Fruit fly (Drosophila melanogaster) whole organism: ENCODE measurements around the gene rogdi.

Source experiments
- CG8478 ChIP-seq: fragments of >200 bp; optimal IDR thresholded peaks from 2 replicates; lab custom pipeline; 2018; ENCODE audit warnings: inconsistent platforms
- Dll ChIP-seq: fragments of >200 bp; optimal IDR thresholded peaks from 2 replicates; lab custom pipeline; 2017
- EcR ChIP-seq, 2 experiments: fragments of >200 bp; optimal IDR thresholded peaks; 2 replicates each; lab custom pipeline; 2017; ENCODE audit warnings: missing biosample characterization in 2 of 2, missing genetic modification characterization in 2 of 2, missing genetic modification reagents in 2 of 2
- pan ChIP-seq: fragments of >200 bp; optimal IDR thresholded peaks from 2 replicates; lab custom pipeline; 2017
- psq ChIP-seq: fragments of >200 bp; optimal IDR thresholded peaks from 2 replicates; lab custom pipeline; 2017
- usp ChIP-seq: fragments of >200 bp; optimal IDR thresholded peaks from 2 replicates; lab custom pipeline; 2017; ENCODE audit warnings: missing biosample characterization, missing genetic modification characterization, mixed read lengths

The rogdi gene

DNA sequence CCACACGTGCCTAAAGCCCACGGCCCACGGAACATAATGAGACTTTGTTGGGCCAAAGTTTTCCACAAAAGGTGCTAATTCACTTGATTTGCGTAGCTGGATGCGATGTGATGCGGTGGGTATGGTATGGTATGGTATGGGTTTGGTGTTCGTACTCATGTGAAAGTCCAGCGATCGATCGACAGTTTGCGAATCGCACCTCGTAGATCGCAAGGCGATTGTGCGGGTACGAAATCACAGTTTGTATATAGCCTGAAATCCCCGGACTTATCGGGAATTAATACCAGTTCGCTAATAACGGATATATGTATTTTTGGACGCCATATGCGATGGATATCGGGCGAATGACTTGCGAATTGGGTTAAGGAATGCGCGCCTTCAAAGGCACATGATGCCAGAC is 41.4 kb upstream of the rogdi start:
- TF ChIP-seq EcR (GFP tag; optimal IDR thresholded peaks at IDR 0.05; lab: Kevin White, UChicago): no peak

DNA sequence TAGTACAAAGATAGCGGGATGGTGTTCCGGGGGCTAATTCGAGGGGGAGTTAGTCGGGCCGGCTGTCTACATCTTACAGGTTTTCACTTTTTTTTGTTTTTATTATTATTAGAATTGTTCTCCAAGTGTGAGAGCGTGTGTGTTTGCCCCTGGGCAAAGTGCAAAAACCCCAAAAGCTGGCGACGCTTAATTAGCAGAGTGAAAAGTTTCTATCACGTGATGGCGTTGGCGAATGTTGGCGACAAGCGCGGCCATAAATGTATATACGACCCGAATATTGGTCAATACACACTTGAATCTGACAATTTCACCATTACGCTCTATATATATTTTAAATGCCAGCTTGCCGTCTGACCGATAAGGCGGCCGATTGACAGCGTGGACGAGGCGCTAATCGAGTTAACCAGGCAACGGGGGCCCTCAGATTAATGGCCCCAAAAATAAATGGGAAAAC is 40.4 kb upstream of the rogdi start:
- TF ChIP-seq Dll: no peak
- TF ChIP-seq psq (lab: Kevin White, UChicago): no peak
- TF ChIP-seq CG8478 (lab: Kevin White, UChicago): no peak
- no peak for TF ChIP-seq pan
- no peak for TF ChIP-seq usp (GFP tag; lab: Kevin White, UChicago)
- TF ChIP-seq EcR (GFP tag; optimal IDR thresholded peaks at IDR 0.05; lab: Kevin White, UChicago): no peak

DNA sequence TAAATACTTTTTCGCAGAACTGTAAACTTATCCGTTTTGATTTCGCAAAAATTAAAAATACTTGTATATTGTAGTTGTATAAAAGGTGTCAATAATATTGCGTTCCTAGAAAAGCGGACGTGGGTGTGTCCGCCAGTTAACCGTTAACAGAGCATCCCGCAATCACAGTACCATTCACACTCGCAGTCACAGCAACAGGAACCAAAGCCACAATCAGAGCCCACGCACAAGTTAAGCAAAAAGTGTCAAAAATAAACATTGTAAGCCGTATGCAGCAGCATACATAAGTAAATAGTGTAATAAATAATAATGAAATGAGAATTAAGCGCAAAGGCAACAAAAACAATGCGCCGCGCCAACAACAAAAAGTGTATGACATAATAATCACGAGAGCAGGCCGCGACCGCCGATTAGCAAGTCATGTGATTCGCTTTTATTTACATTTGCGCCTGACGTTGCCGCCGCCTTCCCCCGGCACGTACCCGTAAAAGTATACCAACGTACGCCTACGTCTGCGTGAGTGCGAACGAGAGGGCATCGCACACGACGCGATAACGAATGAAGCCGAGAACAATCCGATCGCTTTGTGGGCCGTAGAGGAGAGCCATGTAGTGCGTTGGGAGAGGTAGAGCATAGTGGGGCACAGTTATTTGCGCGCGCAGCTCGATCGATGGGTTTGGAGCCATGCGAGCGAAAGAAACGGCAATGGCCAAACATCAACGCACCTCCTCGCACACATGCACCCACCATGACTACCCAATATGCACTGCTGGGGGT is 39.4 kb upstream of the rogdi start:
- TF ChIP-seq psq (lab: Kevin White, UChicago) (no peak), CG8478 (lab: Kevin White, UChicago) (peak; percentile 21), Dll (no peak), pan (no peak), usp (GFP tag; lab: Kevin White, UChicago) (no peak), EcR (GFP tag; optimal IDR thresholded peaks at IDR 0.05; lab: Kevin White, UChicago) (peak in 1 of 2 experiments; percentile 38)

DNA sequence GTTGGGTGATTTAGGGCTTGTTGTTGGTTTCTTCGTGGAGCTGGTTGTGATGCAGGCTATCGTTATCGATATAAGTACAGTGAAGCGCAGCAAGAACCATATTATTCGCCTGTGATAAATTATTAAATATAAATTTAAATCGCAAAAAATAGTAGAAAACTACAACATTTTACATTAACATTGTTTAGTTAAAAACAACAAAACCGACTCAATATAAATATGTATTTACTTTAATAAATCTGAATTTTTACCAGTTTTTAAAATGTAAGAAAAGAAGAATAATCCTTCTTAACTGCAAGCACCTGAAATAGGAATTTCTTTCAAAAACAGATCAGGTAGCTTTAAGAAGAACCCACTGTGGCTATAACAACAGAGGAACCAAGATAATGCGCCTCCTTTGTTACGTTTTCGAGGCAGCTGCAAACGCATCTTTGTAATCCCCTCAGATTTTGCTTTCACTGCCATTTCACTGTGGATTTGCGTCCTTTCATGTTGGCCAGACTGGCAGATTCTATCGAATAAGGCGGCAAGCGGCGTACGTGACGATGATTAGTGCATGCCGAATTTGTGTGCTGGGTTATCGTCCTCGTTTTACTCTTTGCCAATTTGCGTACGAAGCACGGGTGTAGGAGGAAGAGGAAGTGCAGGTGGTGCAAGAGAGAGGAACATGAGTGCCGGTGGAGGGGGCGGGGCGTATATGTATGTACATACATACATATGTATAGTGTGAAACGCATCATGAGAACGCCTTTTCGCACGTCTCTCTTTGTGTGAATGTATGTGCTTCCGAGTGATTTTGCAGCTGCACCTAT is 38.6 kb upstream of the rogdi start:
- TF ChIP-seq psq (lab: Kevin White, UChicago): no peak
- peak; percentile 24 for TF ChIP-seq CG8478 (lab: Kevin White, UChicago)

DNA sequence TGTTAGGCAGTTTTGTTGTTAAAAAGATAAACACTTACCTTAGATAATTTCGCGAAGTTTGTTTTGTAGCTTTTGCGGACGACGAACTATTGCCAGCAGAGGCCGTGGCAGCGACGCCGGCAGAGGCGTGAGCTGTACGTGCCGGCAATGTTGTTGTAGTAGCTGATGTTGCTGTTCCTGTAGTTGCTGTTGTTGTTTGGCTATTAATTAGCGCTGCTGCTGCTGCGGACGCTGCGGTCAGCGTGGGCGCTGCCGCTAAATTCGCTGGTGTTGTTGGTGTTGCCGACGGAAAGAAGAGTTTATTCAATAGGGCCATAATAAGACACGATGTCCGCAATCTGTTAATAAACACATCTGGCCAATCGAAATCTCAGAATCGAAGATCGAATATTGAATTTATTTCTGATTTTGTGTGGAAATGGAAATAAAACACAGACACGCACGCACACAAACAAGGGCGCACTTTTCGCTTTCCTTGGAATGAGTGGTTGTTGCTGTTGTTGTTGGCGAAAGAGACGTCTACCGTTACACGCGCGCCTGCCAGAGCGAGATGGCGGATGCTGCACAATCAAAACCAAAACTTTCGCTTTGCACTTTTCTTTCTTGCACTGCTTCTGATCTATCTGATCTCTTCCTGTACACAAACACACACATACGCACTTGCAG is 37.8 kb upstream of the rogdi start:
- no peak for TF ChIP-seq Dll
- TF ChIP-seq psq (lab: Kevin White, UChicago): no peak
- TF ChIP-seq CG8478 (lab: Kevin White, UChicago): peak; percentile 43
- no peak for TF ChIP-seq pan

DNA sequence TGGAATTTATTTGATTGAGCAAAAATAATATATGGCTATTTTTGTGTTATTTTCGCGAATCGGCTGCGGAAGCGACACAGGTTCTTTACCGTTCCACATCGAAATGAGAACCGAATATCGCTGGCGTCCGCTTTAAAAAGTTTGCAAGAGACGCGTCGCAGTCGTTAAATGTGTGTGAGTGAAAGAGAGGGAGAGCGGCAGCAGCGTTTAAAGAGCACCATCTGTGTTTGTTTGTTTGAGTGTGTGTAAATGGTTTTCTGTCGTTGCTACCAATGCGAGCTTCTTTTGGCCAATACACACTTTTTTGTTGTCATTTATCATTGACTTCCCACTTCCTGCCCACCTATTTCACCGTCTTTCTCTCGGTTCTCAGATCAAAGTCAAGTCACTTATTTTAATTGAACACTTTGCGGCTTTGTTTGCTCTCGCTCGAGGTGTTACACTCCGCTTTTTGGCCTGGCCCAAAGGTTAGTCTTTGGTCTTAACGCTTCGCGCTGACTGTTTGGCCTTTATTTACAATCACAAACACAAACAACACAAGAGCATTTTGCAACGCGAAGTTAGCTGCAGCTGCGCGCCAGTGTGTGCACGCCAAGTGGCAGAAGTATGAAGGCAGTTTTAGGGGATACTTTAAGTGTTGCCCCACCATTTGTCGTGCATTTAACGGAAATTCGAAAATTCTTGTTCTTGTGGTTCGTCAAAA is 37.1 kb upstream of the rogdi start, which contains the start of gene CG3764:
Gene CG3764, minus strand, starts transcription at position 549 of the 703 bp plus-strand sequence.
- peak; percentile 74 for TF ChIP-seq Dll
- TF ChIP-seq usp (GFP tag; lab: Kevin White, UChicago): no peak

DNA sequence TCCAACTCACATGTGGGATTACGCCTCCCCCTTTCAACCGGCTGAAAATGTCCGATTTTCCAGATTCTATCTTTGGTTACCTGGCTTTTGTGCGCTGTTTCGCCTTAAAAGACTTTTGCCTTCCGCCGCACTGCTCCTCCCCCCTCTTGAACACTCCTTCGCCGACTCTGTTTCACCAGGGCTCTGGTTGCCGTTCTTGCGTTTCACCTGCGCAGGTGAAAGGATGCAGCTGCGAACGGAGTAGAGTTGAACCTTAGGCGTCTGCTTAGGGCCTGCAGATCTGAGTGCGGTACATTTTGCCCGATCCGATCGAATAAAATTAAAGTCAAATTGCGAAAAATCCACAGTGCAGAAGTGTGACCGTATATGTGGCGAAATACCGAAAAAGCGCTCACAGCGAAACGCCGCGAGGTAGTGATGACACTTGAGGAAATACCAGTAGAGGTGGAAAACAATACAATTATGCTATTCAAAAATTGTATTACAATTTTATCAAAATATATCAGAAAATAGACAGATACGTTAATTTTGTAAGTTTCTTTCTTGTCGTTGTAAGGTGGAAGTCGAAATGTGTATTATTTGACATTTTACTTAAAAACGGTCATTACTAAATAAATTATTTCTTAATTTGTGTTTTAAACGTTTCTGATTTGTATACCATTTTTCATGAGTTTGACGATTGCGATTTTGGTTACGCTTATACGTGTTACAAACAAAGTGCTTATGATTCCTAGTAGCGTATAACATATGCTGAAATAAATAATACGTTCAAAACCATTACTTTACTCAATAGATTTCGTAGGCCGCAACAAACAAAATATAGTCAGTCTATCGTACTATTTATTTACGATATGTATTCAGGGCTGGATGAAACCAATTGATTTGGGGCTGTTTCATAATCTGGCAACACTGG is 33.4 kb upstream of the rogdi start, which contains the start of the genes CG6664 and CG7728:
Gene CG6664, minus strand, starts transcription at position 518 of the 913 bp plus-strand sequence.
Gene CG7728, plus strand, starts transcription at position 874 of the 913 bp plus-strand sequence.
- TF ChIP-seq usp (GFP tag; lab: Kevin White, UChicago) (no peak), pan (no peak), EcR (GFP tag; optimal IDR thresholded peaks at IDR 0.05; lab: Kevin White, UChicago) (no peak), CG8478 (lab: Kevin White, UChicago) (no peak), psq (lab: Kevin White, UChicago) (no peak), Dll (no peak)

DNA sequence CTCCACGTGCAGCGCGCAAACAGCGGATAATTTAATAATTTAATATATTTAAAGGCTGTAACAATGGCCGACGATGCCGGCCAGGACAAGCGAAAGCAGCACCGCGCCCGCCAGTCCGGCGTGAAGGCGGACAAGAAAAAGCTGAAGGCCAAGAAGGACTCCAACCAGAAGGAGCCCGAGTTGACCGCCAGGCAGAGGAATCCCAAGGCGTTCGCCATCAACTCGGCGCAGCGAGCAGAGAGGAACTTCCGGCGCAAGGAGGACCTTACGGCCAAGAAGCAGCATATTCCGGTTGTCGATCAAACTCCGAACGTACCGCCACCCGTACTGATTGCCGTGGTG is 32.8 kb upstream of the rogdi start:
- TF ChIP-seq Dll (peak; percentile 24), EcR (GFP tag; optimal IDR thresholded peaks at IDR 0.05; lab: Kevin White, UChicago) (no peak), pan (no peak), usp (GFP tag; lab: Kevin White, UChicago) (no peak), psq (lab: Kevin White, UChicago) (no peak), CG8478 (lab: Kevin White, UChicago) (no peak)

DNA sequence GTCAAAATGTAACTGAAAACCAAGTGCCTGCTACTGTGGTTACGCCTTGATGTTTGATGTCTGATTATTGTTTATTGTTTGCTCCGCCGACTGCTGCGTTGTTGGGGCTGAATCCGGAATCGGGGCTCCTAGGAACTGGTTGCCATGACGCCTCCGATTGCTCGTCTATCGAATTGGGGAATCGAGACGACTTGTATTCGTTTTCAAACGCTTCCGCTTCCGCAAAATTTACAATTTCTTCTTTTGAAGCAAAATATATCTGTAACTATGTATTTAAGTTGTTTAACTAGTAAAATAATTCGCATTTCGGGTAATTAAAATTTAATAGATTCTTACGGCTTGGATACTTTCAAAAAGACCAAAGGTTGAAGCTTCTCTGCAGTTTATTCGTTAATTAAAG is 26.6 kb upstream of the rogdi start, which contains the start of gene CG6652:
Gene CG6652, minus strand, starts transcription at position 101 of the 400 bp plus-strand sequence.
- TF ChIP-seq pan (no peak), CG8478 (lab: Kevin White, UChicago) (no peak)

DNA sequence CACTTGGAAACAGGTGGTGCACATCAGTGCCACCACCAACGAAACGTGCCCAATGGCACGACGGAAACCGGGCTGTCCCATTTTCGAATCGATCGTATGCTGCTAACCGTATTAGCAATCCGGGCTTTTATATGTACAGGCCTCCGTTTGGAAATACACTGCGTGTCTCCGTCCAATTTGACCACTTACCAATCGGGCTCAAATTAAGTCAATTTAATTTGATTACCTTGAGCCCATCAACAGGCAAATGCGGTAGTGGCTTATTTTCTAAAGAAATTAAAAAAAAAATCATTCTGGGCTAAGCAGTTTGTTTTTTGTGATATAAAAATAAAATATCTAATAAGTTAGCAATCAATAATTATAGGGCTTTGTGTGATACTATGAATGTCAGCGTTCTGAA is 25.7 kb upstream of the rogdi start, which contains the start of gene a10:
Gene a10, minus strand, starts transcription at position 101 of the 400 bp plus-strand sequence.
- TF ChIP-seq Dll (no peak), pan (no peak), EcR (GFP tag; optimal IDR thresholded peaks at IDR 0.05; lab: Kevin White, UChicago) (no peak), usp (GFP tag; lab: Kevin White, UChicago) (no peak), psq (lab: Kevin White, UChicago) (no peak), CG8478 (lab: Kevin White, UChicago) (no peak)

DNA sequence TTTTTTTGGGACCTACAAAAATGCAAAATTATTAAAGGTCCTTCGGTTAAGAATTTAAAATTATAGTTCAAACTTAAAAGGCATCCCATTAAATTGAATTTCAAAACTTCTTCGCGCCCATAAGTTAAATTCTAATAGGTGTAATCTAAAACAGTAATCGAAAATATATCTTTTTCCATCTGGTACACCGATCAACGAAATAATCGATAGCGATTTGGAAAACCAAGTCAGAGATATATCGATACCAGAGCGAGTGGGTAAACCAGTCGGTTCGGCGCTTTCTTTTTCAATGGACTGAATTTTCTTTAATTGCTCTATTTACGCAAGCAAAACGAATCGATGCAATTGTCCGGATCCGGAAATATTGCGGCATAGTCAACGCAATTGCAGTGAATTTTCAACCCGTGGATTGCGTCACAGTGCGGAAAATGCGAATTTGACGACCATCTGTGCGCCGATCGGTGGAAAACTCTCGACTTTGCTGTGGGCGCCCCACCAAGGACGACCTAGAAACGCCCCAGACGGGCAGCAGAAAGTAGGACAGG is 25.1 kb upstream of the rogdi start, which contains the start of gene Fit2:
Gene Fit2, plus strand, starts transcription at position 234 of the 545 bp plus-strand sequence.
- TF ChIP-seq EcR (GFP tag; optimal IDR thresholded peaks at IDR 0.05; lab: Kevin White, UChicago) (no peak), usp (GFP tag; lab: Kevin White, UChicago) (no peak), pan (no peak), psq (lab: Kevin White, UChicago) (no peak), Dll (no peak), CG8478 (lab: Kevin White, UChicago) (no peak)
